Fruit fly (Drosophila melanogaster): ENCODE measurements around the gene Tbc1d8-9.

Tbc1d8-9 gene

dm6 chr3L:21348983-21349432 is 5.5 kb upstream of the Tbc1d8-9 start, which contains the start of gene ebd2:
Gene ebd2, minus strand, starts transcription at chr3L:21349288.
- no peak for TF ChIP-seq disco-r (GFP tag; optimal IDR thresholded peaks at IDR 0.05)
- TF ChIP-seq CG2202 (tag; optimal IDR thresholded peaks at IDR 0.05) = no peak
- no peak for TF ChIP-seq dan (GFP tag; IDR thresholded peaks at IDR 0.05)
- TF ChIP-seq Dbx (GFP tag; IDR thresholded peaks at IDR 0.05) = peak; percentile 49; the same call in 1 of the 3 replicates
- TF ChIP-seq aop (GFP tag; IDR thresholded peaks at IDR 0.05) = no peak
- peak; percentile 50 for TF ChIP-seq Hey (tag; optimal IDR thresholded peaks at IDR 0.05)
- peak; percentile 11 for TF ChIP-seq dm (GFP tag; optimal IDR thresholded peaks at IDR 0.05)
- TF ChIP-seq CG16863 (GFP tag; optimal IDR thresholded peaks at IDR 0.05) = peak; percentile 20
- TF ChIP-seq D (optimal IDR thresholded peaks at IDR 0.05) = no peak
- no peak for TF ChIP-seq D (GFP tag; optimal IDR thresholded peaks at IDR 0.05)
- TF ChIP-seq hth (optimal IDR thresholded peaks at IDR 0.05) = no peak
- no peak for TF ChIP-seq CG12659 (GFP tag; optimal IDR thresholded peaks at IDR 0.05)
- no peak for TF ChIP-seq pzg (GFP tag; optimal IDR thresholded peaks at IDR 0.05)
- peak; percentile 77 for TF ChIP-seq sd (tag; optimal IDR thresholded peaks at IDR 0.05)
- TF ChIP-seq Atf6 (GFP tag; IDR thresholded peaks at IDR 0.05) = peak; percentile 63
- no peak for TF ChIP-seq ro (GFP tag; IDR thresholded peaks at IDR 0.05)
- no peak for TF ChIP-seq D19A (tag; optimal IDR thresholded peaks at IDR 0.05)
- no peak for TF ChIP-seq CG33213 (GFP tag; optimal IDR thresholded peaks at IDR 0.05)
- no peak for TF ChIP-seq CG6683 (GFP tag; optimal IDR thresholded peaks at IDR 0.05)
- peak; percentile 6 for TF ChIP-seq CoRest (tag; optimal IDR thresholded peaks at IDR 0.05)
- no peak for TF ChIP-seq YL-1 (GFP tag; optimal IDR thresholded peaks at IDR 0.05)
- TF ChIP-seq psq (GFP tag; optimal IDR thresholded peaks at IDR 0.05) = no peak
- TF ChIP-seq pb (GFP tag; optimal IDR thresholded peaks at IDR 0.05) = no peak
- peak; percentile 3; the same call in 1 of the 2 replicates for TF ChIP-seq onecut (GFP tag; IDR thresholded peaks at IDR 0.05)
- TF ChIP-seq CG33557 (GFP tag; optimal IDR thresholded peaks at IDR 0.05) = no peak
- TF ChIP-seq trh (GFP tag; optimal IDR thresholded peaks at IDR 0.05) = no peak
- TF ChIP-seq gro (GFP tag; optimal IDR thresholded peaks at IDR 0.05) = no peak
- peak; percentile 13 for TF ChIP-seq B-H2 (GFP tag; optimal IDR thresholded peaks at IDR 0.05)
- peak; percentile 35 for TF ChIP-seq CG3281 (GFP tag; optimal IDR thresholded peaks at IDR 0.05)
- no peak for TF ChIP-seq CG10267 (tag; optimal IDR thresholded peaks at IDR 0.05)
- TF ChIP-seq nerfin-1 (tag; optimal IDR thresholded peaks at IDR 0.05) = no peak
- no peak for TF ChIP-seq ewg (GFP tag; optimal IDR thresholded peaks at IDR 0.05)
- no peak for TF ChIP-seq zfh1 (GFP tag; IDR thresholded peaks at IDR 0.05)
- no peak for TF ChIP-seq pita (GFP tag; optimal IDR thresholded peaks at IDR 0.05)
- 0 out of 2 replicates have a peak, but pooled peaks have one; percentile 5 for TF ChIP-seq Bgb (GFP tag; IDR thresholded peaks at IDR 0.05; ENCODE audit: partially characterized antibody)
- TF ChIP-seq CG2129 (GFP tag; IDR thresholded peaks at IDR 0.05; ENCODE audit: partially characterized antibody) = no peak
- TF ChIP-seq CG1647 (GFP tag; optimal IDR thresholded peaks at IDR 0.05) = no peak
- no peak for TF ChIP-seq bcd (GFP tag; optimal IDR thresholded peaks at IDR 0.05)
- TF ChIP-seq Hr3 (GFP tag; optimal IDR thresholded peaks at IDR 0.05) = no peak
- peak; percentile 30; the same call in 1 of the 2 replicates for TF ChIP-seq CG13287 (GFP tag; IDR thresholded peaks at IDR 0.05; ENCODE audit: partially characterized antibody)
- peak; percentile 99 for TF ChIP-seq Deaf1 (tag; optimal IDR thresholded peaks at IDR 0.05)
- TF ChIP-seq crc (GFP tag; optimal IDR thresholded peaks at IDR 0.05) = no peak
- no peak for TF ChIP-seq twi (tag; optimal IDR thresholded peaks at IDR 0.05)
- TF ChIP-seq CG15073 (GFP tag; optimal IDR thresholded peaks at IDR 0.05) = peak; percentile 53
- TF ChIP-seq sug (tag; optimal IDR thresholded peaks at IDR 0.05) = peak; percentile 69
- no peak for TF ChIP-seq zf30C (GFP tag; optimal IDR thresholded peaks at IDR 0.05)
- TF ChIP-seq Chrac-16 (GFP tag; optimal IDR thresholded peaks at IDR 0.05) = no peak
- TF ChIP-seq CG31224 (GFP tag; IDR thresholded peaks at IDR 0.05) = no peak
- TF ChIP-seq Ada2b (GFP tag; IDR thresholded peaks at IDR 0.05) = no peak
- no peak for TF ChIP-seq ham (GFP tag; IDR thresholded peaks at IDR 0.05)
- TF ChIP-seq CG10209 (GFP tag; optimal IDR thresholded peaks at IDR 0.05) = peak; percentile 7
- peak; percentile 76 for TF ChIP-seq lab (GFP tag; optimal IDR thresholded peaks at IDR 0.05)
